Fruit fly (Drosophila melanogaster) whole organism, embryonic: ENCODE data around the gene armi.

Experiments
- Asciz ChIP-seq: fragments of 200-800 bp; sonication (Bioruptor generic); optimal IDR thresholded peaks from 2 replicates; lab custom pipeline; 2017; ENCODE audit warnings: missing biosample characterization, mild to moderate bottlenecking, missing genetic modification characterization, missing genetic modification reagents
- CG10565 ChIP-seq: fragments of 200-800 bp; sonication (Bioruptor generic); optimal IDR thresholded peaks from 3 replicates; lab custom pipeline; 2016; ENCODE audit warnings: missing biosample characterization, mild to moderate bottlenecking, missing genetic modification characterization
- CG10654 ChIP-seq: fragments of 200-800 bp; sonication (Bioruptor generic); optimal IDR thresholded peaks from 2 replicates; lab custom pipeline; 2016; ENCODE audit warnings: missing biosample characterization, missing genetic modification characterization
- CG12769 ChIP-seq: fragments of 200-800 bp; sonication (Bioruptor generic); optimal IDR thresholded peaks from 2 replicates; lab custom pipeline; 2019; ENCODE audit warnings: missing biosample characterization, mild to moderate bottlenecking, missing genetic modification characterization, moderate library complexity
- CG17912 ChIP-seq: fragments of 200-800 bp; sonication (Bioruptor generic); optimal IDR thresholded peaks from 2 replicates; lab custom pipeline; 2018; ENCODE audit warnings: missing biosample characterization, mild to moderate bottlenecking, missing genetic modification characterization
- CG1832 ChIP-seq: fragments of 200-800 bp; sonication (Bioruptor generic); optimal IDR thresholded peaks from 2 replicates; lab custom pipeline; 2017; ENCODE audit warnings: missing biosample characterization, mild to moderate bottlenecking, missing genetic modification characterization, inconsistent platforms
- CG2889 ChIP-seq: fragments of 200-800 bp; sonication (Bioruptor generic); IDR thresholded peaks from 3 replicates; pipeline ENCODE4 v1.3.6; 2022; ENCODE audit warnings: missing biosample characterization, missing genetic modification characterization
- CG30403 ChIP-seq: fragments of 200-800 bp; sonication (Bioruptor generic); optimal IDR thresholded peaks from 3 replicates; lab custom pipeline; 2016; ENCODE audit warnings: missing biosample characterization, missing genetic modification characterization
- CG33557 ChIP-seq: fragments of 200-800 bp; sonication (Bioruptor generic); optimal IDR thresholded peaks from 2 replicates; lab custom pipeline; 2019; ENCODE audit warnings: missing biosample characterization, mild to moderate bottlenecking, missing genetic modification characterization, moderate library complexity
- CG34422 ChIP-seq: fragments of 200-800 bp; sonication (Bioruptor generic); IDR thresholded peaks from 3 replicates; pipeline ENCODE4 v1.3.6; 2022; ENCODE audit warnings: missing biosample characterization, missing genetic modification characterization
- CG4404 ChIP-seq: fragments of 200-800 bp; sonication (Bioruptor generic); IDR thresholded peaks from 2 replicates; pipeline ENCODE4 v1.3.6; 2022; ENCODE audit warnings: missing biosample characterization, missing genetic modification characterization
- CG4707 ChIP-seq: fragments of 200-800 bp; sonication (Bioruptor generic); optimal IDR thresholded peaks from 2 replicates; lab custom pipeline; 2018; ENCODE audit warnings: missing biosample characterization, mild to moderate bottlenecking, missing genetic modification characterization, moderate library complexity
- CG6272 ChIP-seq: fragments of 200-800 bp; sonication (Bioruptor generic); IDR thresholded peaks from 2 replicates; pipeline ENCODE4 v1.3.6; 2022; ENCODE audit warnings: missing biosample characterization, missing genetic modification characterization
- CG6854 ChIP-seq: fragments of 200-800 bp; sonication (Bioruptor generic); optimal IDR thresholded peaks from 3 replicates; lab custom pipeline; 2017; ENCODE audit warnings: missing biosample characterization, mild to moderate bottlenecking, missing genetic modification characterization
- CG7271 ChIP-seq: fragments of 200-800 bp; sonication (Bioruptor generic); optimal IDR thresholded peaks from 2 replicates; lab custom pipeline; 2018; ENCODE audit warnings: missing biosample characterization, mild to moderate bottlenecking, missing genetic modification characterization, moderate library complexity
- CG7987 ChIP-seq: fragments of 200-800 bp; sonication (Bioruptor generic); optimal IDR thresholded peaks from 2 replicates; lab custom pipeline; 2018; ENCODE audit warnings: missing biosample characterization, mild to moderate bottlenecking, missing genetic modification characterization, moderate library complexity
- CG8089 ChIP-seq: fragments of 200-800 bp; sonication (Bioruptor generic); optimal IDR thresholded peaks from 3 replicates; lab custom pipeline; 2016; ENCODE audit warnings: missing biosample characterization, missing genetic modification characterization
- CG9727 ChIP-seq: fragments of 200-800 bp; sonication (Bioruptor generic); optimal IDR thresholded peaks from 3 replicates; lab custom pipeline; 2017; ENCODE audit warnings: missing biosample characterization, mild to moderate bottlenecking, missing genetic modification characterization
- CTCF ChIP-seq: fragments of 200-800 bp; sonication (Bioruptor generic); optimal IDR thresholded peaks from 2 replicates; lab custom pipeline; 2017; ENCODE audit warnings: missing biosample characterization, mild to moderate bottlenecking, missing genetic modification characterization, moderate library complexity
- CoRest ChIP-seq: fragments of 200-800 bp; sonication (Bioruptor generic); optimal IDR thresholded peaks from 3 replicates; lab custom pipeline; 2018; ENCODE audit warnings: missing biosample characterization, mild to moderate bottlenecking, missing genetic modification characterization, moderate library complexity
- Dp ChIP-seq: fragments of 200-800 bp; sonication (Bioruptor generic); optimal IDR thresholded peaks from 2 replicates; lab custom pipeline; 2018; ENCODE audit warnings: missing biosample characterization, mild to moderate bottlenecking, missing genetic modification characterization, moderate library complexity
- E2f2 ChIP-seq: fragments of 200-800 bp; sonication (Bioruptor generic); IDR thresholded peaks from 2 replicates; pipeline ENCODE4 v1.3.6; 2022; ENCODE audit warnings: missing biosample characterization, missing genetic modification characterization
- Eip74EF ChIP-seq, 2 experiments: fragments of 200-800 bp in 1 of 2; fragments of >200 bp in 1 of 2; sonication (Bioruptor generic) in 1 of 2; optimal IDR thresholded peaks; 2 replicates each; lab custom pipeline; 2017 to 2019; ENCODE audit warnings: missing biosample characterization in 2 of 2, missing genetic modification characterization in 2 of 2, mild to moderate bottlenecking in 1 of 2, moderate library complexity in 1 of 2
- MESR4 ChIP-seq: fragments of 200-800 bp; sonication (Bioruptor generic); optimal IDR thresholded peaks from 2 replicates; lab custom pipeline; 2018; ENCODE audit warnings: missing biosample characterization, mild to moderate bottlenecking, missing genetic modification characterization, moderate library complexity
- Mrtf ChIP-seq: fragments of 200-800 bp; sonication (Bioruptor generic); IDR thresholded peaks from 3 replicates; pipeline ENCODE4 v1.3.6; 2022; ENCODE audit warnings: missing biosample characterization, missing genetic modification characterization
- Side ChIP-seq: fragments of 200-800 bp; sonication (Bioruptor generic); optimal IDR thresholded peaks from 2 replicates; lab custom pipeline; 2016; ENCODE audit warnings: missing biosample characterization, missing genetic modification characterization
- Ssrp ChIP-seq: fragments of 200-800 bp; sonication (Bioruptor generic); optimal IDR thresholded peaks from 2 replicates; lab custom pipeline; 2018; ENCODE audit warnings: missing biosample characterization, mild to moderate bottlenecking, missing genetic modification characterization, moderate library complexity
- bbx ChIP-seq: fragments of 200-800 bp; sonication (Bioruptor generic); IDR thresholded peaks from 2 replicates; pipeline ENCODE4 v1.3.6; 2022; ENCODE audit warnings: missing biosample characterization, missing genetic modification characterization; ENCODE audit not compliant: partially characterized antibody
- disco-r ChIP-seq: fragments of 200-800 bp; sonication (Bioruptor generic); optimal IDR thresholded peaks from 2 replicates; lab custom pipeline; 2016; ENCODE audit warnings: missing biosample characterization, missing genetic modification characterization
- dmrt11E ChIP-seq: fragments of 200-800 bp; sonication (Bioruptor generic); optimal IDR thresholded peaks from 3 replicates; lab custom pipeline; 2018; ENCODE audit warnings: missing biosample characterization, mild to moderate bottlenecking, missing genetic modification characterization, moderate library complexity
- emc ChIP-seq: fragments of 200-800 bp; sonication (Bioruptor generic); optimal IDR thresholded peaks from 2 replicates; lab custom pipeline; 2016; ENCODE audit warnings: missing biosample characterization, missing genetic modification characterization
- exex ChIP-seq: fragments of 200-800 bp; sonication (Bioruptor generic); optimal IDR thresholded peaks from 4 replicates; lab custom pipeline; 2018; ENCODE audit warnings: missing biosample characterization, mild to moderate bottlenecking, missing genetic modification characterization, moderate library complexity
- ftz-f1 ChIP-seq: fragments of 200-800 bp; sonication (Bioruptor generic); optimal IDR thresholded peaks from 2 replicates; lab custom pipeline; 2016; ENCODE audit warnings: missing biosample characterization, missing genetic modification characterization
- fu2 ChIP-seq: fragments of 200-800 bp; sonication (Bioruptor generic); optimal IDR thresholded peaks from 2 replicates; lab custom pipeline; 2016; ENCODE audit warnings: missing biosample characterization, missing genetic modification characterization
- gce ChIP-seq: fragments of 200-800 bp; sonication (Bioruptor generic); IDR thresholded peaks from 3 replicates; pipeline ENCODE4 v1.3.6; 2022; ENCODE audit warnings: missing biosample characterization, missing genetic modification characterization
- hkb ChIP-seq, 2 experiments: fragments of 200-800 bp in 1 of 2; fragments of >200 bp in 1 of 2; sonication (Bioruptor generic) in 1 of 2; IDR thresholded peaks in 1 of 2; optimal IDR thresholded peaks in 1 of 2; 2 replicates each; pipeline versions ENCODE4 v1.3.6 to Lab custom; 2017 to 2022; ENCODE audit warnings: missing biosample characterization in 1 of 2, missing genetic modification characterization in 1 of 2
- ind ChIP-seq: fragments of 200-800 bp; sonication (Bioruptor generic); optimal IDR thresholded peaks from 3 replicates; lab custom pipeline; 2016; ENCODE audit warnings: missing biosample characterization, missing genetic modification characterization
- kay ChIP-seq: fragments of 200-800 bp; sonication (Bioruptor generic); optimal IDR thresholded peaks from 2 replicates; lab custom pipeline; 2016; ENCODE audit warnings: missing biosample characterization, missing genetic modification characterization
- lmd ChIP-seq: fragments of 200-800 bp; sonication (Bioruptor generic); IDR thresholded peaks from 2 replicates; pipeline ENCODE4 v1.3.6; 2022; ENCODE audit warnings: missing biosample characterization, missing genetic modification characterization
- mirr ChIP-seq: fragments of 200-800 bp; sonication (Bioruptor generic); optimal IDR thresholded peaks from 3 replicates; lab custom pipeline; 2018; ENCODE audit warnings: missing biosample characterization, mild to moderate bottlenecking, missing genetic modification characterization
- phol ChIP-seq: fragments of 200-800 bp; sonication (Bioruptor generic); optimal IDR thresholded peaks from 3 replicates; lab custom pipeline; 2018; ENCODE audit warnings: missing biosample characterization, mild to moderate bottlenecking, missing genetic modification characterization, moderate library complexity
- pita ChIP-seq: fragments of 200-800 bp; sonication (Bioruptor generic); optimal IDR thresholded peaks from 2 replicates; lab custom pipeline; 2017; ENCODE audit warnings: missing biosample characterization, mild to moderate bottlenecking, missing genetic modification characterization
- sens ChIP-seq: fragments of 200-800 bp; sonication (Bioruptor generic); peaks from one replicate; lab custom pipeline; 2016; ENCODE audit warnings: missing biosample characterization, missing genetic modification characterization
- seq ChIP-seq: fragments of 200-800 bp; sonication (Bioruptor generic); IDR thresholded peaks from 2 replicates; pipeline ENCODE4 v1.3.6; 2022; ENCODE audit warnings: missing biosample characterization, missing genetic modification characterization
- sug ChIP-seq: fragments of 200-800 bp; optimal IDR thresholded peaks from 2 replicates; lab custom pipeline; 2019; ENCODE audit warnings: missing biosample characterization, mild to moderate bottlenecking, missing genetic modification characterization, moderate library complexity
- trh ChIP-seq: fragments of 200-800 bp; sonication (Bioruptor generic); optimal IDR thresholded peaks from 2 replicates; lab custom pipeline; 2016; ENCODE audit warnings: missing biosample characterization, missing genetic modification characterization
- vvl ChIP-seq: fragments of 200-800 bp; sonication (Bioruptor generic); IDR thresholded peaks from 2 replicates; pipeline ENCODE4 v1.3.6; 2022; ENCODE audit warnings: missing biosample characterization, missing genetic modification characterization
- wdn ChIP-seq: fragments of 200-800 bp; sonication (Bioruptor generic); IDR thresholded peaks from 2 replicates; pipeline ENCODE4 v1.3.6; 2022; ENCODE audit warnings: missing biosample characterization, missing genetic modification characterization
- wor ChIP-seq: fragments of 200-800 bp; sonication (Bioruptor generic); IDR thresholded peaks from 2 replicates; pipeline ENCODE4 v1.3.6; 2022; ENCODE audit warnings: missing biosample characterization, missing genetic modification characterization

armi gene

DNA sequence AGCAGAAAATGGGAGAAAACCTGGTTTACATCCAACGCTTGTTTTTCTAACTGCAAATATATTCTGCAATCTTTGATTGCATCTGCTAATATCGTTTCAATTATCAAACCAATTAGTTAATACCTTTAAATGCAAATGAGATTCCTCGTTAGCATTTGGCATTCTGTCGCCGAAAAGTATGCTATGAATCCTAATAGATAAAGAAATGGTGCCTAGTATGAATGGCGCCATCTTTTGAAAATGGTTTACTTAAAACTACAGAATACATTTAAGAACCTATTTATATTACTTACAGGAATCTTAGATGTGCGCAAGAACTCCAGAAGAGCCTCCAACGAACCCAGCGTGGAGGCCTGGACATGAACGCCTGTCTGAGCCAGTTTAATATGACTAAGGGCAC is 4.2 kb upstream of the armi start:
- peak; percentile 88 for TF ChIP-seq E2f2 (GFP tag; lab: Robert Waterston, UW)
- TF ChIP-seq CTCF (GFP tag; lab: Kevin White, UChicago), result peak; percentile 83
- peak; percentile 79 for TF ChIP-seq Dp (GFP tag; lab: Kevin White, UChicago)
- peak; percentile 47 for TF ChIP-seq vvl
- peak; percentile 10 for TF ChIP-seq phol (tag; lab: Kevin White, UChicago)
- no peak for TF ChIP-seq disco-r (GFP tag; lab: Kevin White, UChicago)
- no peak for TF ChIP-seq kay

DNA sequence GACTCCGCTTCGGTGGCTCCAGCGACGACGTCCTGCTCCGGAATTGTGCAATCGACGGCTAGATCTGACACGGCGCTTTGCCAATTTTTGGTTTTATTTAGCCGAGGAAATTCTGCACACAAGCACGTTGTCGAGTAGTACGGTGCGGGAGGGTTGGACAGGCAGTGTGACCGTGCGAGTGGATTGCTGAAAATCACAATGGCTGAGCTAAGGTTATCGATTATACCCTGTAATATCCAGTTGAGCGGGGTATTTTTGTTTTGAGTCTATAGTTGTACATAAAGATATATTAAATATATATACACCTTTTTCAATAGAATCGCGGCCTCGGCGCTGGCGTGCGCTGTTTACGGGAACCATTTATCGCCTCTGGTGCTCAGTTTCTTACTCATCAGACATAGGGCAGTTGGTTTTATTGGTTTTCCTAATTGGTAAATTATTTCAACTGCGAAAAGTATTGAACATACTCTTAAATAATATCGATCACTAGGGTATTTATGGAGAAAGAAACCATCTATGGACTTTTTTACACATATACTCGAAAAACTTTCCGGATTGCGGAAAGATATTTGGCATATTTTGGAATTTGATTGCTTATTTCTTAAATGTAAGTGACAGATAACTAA is 602 bp upstream of the armi start, which contains the start of gene eIF5B:
eIF5B (minus strand) TSS at position 576 of the 626 bp plus-strand sequence.
- TF ChIP-seq CG10654 (GFP tag; lab: Kevin White, UChicago) (peak; percentile 22), Side (GFP tag; lab: Kevin White, UChicago) (peak; percentile 12), gce (GFP tag; lab: Robert Waterston, UW) (peak; percentile 56; the same call in 1 of the 3 replicates), seq (peak; percentile 85), CG7987 (peak; percentile 3), CG30403 (GFP tag; lab: Kevin White, UChicago) (peak; percentile 87), CG12769 (no peak), CG9727 (GFP tag; lab: Kevin White, UChicago) (peak; percentile 83), hkb (optimal IDR thresholded peaks at IDR 0.05; lab: Kevin White, UChicago) (no peak), hkb (GFP tag; IDR thresholded peaks at IDR 0.05; lab: Robert Waterston, UW) (peak; percentile 83), trh (peak; percentile 17), CG7271 (no peak), CG6272 (GFP tag; lab: Robert Waterston, UW) (peak; percentile 82), ftz-f1 (GFP tag; lab: Kevin White, UChicago) (peak; percentile 15), CG33557 (peak; percentile 70), pita (GFP tag; lab: Kevin White, UChicago) (no peak), CG10565 (GFP tag; lab: Kevin White, UChicago) (no peak), Mrtf (peak; percentile 77), CG8089 (GFP tag; lab: Kevin White, UChicago) (no peak), MESR4 (peak; percentile 94), sug (tag; lab: Kevin White, UChicago) (peak; percentile 73), CG34422 (peak; percentile 70), lmd (GFP tag; lab: Robert Waterston, UW) (peak; percentile 86), CG1832 (GFP tag; lab: Kevin White, UChicago) (no peak), wor (GFP tag; lab: Robert Waterston, UW) (peak; percentile 78), wdn (GFP tag; lab: Robert Waterston, UW) (peak; percentile 79), Ssrp (peak; percentile 81), CG4707 (peak; percentile 66), CG17912 (GFP tag; lab: Kevin White, UChicago) (peak; percentile 29), CG6854 (GFP tag; lab: Kevin White, UChicago) (no peak), ind (peak; percentile 76), bbx (GFP tag; lab: Robert Waterston, UW) (no peak), dmrt11E (tag; lab: Kevin White, UChicago) (peak; percentile 86), CoRest (tag; lab: Kevin White, UChicago) (peak; percentile 90), Eip74EF (GFP tag; optimal IDR thresholded peaks at IDR 0.05; lab: Kevin White, UChicago) (peak in 1 of 2 experiments; percentile 31), Asciz (GFP tag; lab: Kevin White, UChicago) (peak; percentile 60), fu2 (GFP tag; lab: Kevin White, UChicago) (no peak), sens (GFP tag; lab: Kevin White, UChicago) (peak; percentile 90), emc (GFP tag; lab: Kevin White, UChicago) (no peak), mirr (GFP tag; lab: Kevin White, UChicago) (peak; percentile 50), CG4404 (GFP tag; lab: Robert Waterston, UW) (peak; percentile 78), CG2889 (GFP tag; lab: Robert Waterston, UW) (peak; percentile 89), exex (tag; lab: Kevin White, UChicago) (peak; percentile 24)
